Fruit fly (Drosophila melanogaster): ENCODE measurements around the gene CG33700.

dm6 chr3L:9492115-9492514 is 33.2 kb downstream of the CG33700 start, which contains the start of gene CG32037:
- TF ChIP-seq Dll (optimal IDR thresholded peaks at IDR 0.05) (no peak), usp (GFP tag; optimal IDR thresholded peaks at IDR 0.05) (no peak)

All from whole organism.